Worm (Caenorhabditis elegans) whole organism, L3 larva: ENCODE measurements around the gene B0303.14.

Experiments
- R02D3.7 ChIP-seq: fragments of 150-350 bp; optimal IDR thresholded peaks from 2 replicates; lab custom pipeline; 2014; ENCODE audit warnings: missing biosample characterization, missing genetic modification characterization
- ZK546.5 ChIP-seq: sonication (generic microtip); optimal IDR thresholded peaks from 2 replicates; lab custom pipeline; 2017; ENCODE audit warnings: missing biosample characterization, missing genetic modification characterization
- aly-2 ChIP-seq: fragments of 150-350 bp; optimal IDR thresholded peaks from 2 replicates; lab custom pipeline; 2014; ENCODE audit warnings: missing biosample characterization, missing genetic modification characterization
- ama-1 ChIP-seq: fragments of 150-350 bp; optimal IDR thresholded peaks from 2 replicates; lab custom pipeline; 2018
- ceh-16 ChIP-seq: sonication (generic microtip); optimal IDR thresholded peaks from 2 replicates; lab custom pipeline; 2017; ENCODE audit warnings: missing biosample characterization, missing genetic modification characterization
- ceh-28 ChIP-seq: fragments of 150-350 bp; optimal IDR thresholded peaks from 2 replicates; lab custom pipeline; 2014; ENCODE audit warnings: missing biosample characterization, missing genetic modification reagents, missing genetic modification characterization
- ceh-82 ChIP-seq: fragments of 150-350 bp; optimal IDR thresholded peaks from 2 replicates; lab custom pipeline; 2014; ENCODE audit warnings: missing biosample characterization, missing genetic modification characterization
- ceh-9 ChIP-seq: sonication (generic microtip); optimal IDR thresholded peaks from 2 replicates; lab custom pipeline; 2018; ENCODE audit warnings: missing biosample characterization, missing genetic modification characterization
- daf-12 ChIP-seq: fragments of 150-350 bp; optimal IDR thresholded peaks from 2 replicates; lab custom pipeline; 2014; ENCODE audit warnings: missing biosample characterization, missing genetic modification reagents, missing genetic modification characterization
- egl-27 ChIP-seq: sonication (generic microtip); optimal IDR thresholded peaks from 4 replicates; lab custom pipeline; 2017; ENCODE audit warnings: missing biosample characterization, missing genetic modification reagents, missing genetic modification characterization
- egl-5 ChIP-seq: fragments of 150-350 bp; optimal IDR thresholded peaks from 2 replicates; lab custom pipeline; 2017; ENCODE audit warnings: missing biosample characterization, missing genetic modification reagents, missing genetic modification characterization, inconsistent platforms
- elt-1 ChIP-seq: fragments of 150-350 bp; optimal IDR thresholded peaks from 2 replicates; lab custom pipeline; 2014; ENCODE audit warnings: missing biosample characterization, missing genetic modification characterization
- elt-2 ChIP-seq: sonication (generic microtip); optimal IDR thresholded peaks from 2 replicates; lab custom pipeline; 2016; ENCODE audit warnings: missing genetic modification reagents, mild to moderate bottlenecking, missing genetic modification characterization, missing compliant biosample characterization
- elt-3 ChIP-seq, 3 experiments: fragments of 150-350 bp in 1 of 3; sonication (generic microtip) in 2 of 3; optimal IDR thresholded peaks; 2 replicates in 2 of 3; 4 replicates in 1 of 3; lab custom pipeline; 2014 to 2017; ENCODE audit warnings: missing biosample characterization in 3 of 3, missing genetic modification characterization in 3 of 3
- eor-1 ChIP-seq, 2 experiments: fragments of 150-350 bp; optimal IDR thresholded peaks; 2 replicates each; lab custom pipeline; 2014 to 2018; ENCODE audit warnings: missing biosample characterization in 2 of 2, missing genetic modification characterization in 2 of 2
- fkh-10 ChIP-seq: sonication (generic microtip); optimal IDR thresholded peaks from 2 replicates; lab custom pipeline; 2017; ENCODE audit warnings: missing biosample characterization, missing genetic modification reagents, missing genetic modification characterization
- fkh-2 ChIP-seq: fragments of 150-350 bp; optimal IDR thresholded peaks from 2 replicates; lab custom pipeline; 2014; ENCODE audit warnings: missing biosample characterization, missing genetic modification reagents, missing genetic modification characterization
- fos-1 ChIP-seq: fragments of 150-350 bp; optimal IDR thresholded peaks from 2 replicates; lab custom pipeline; 2014; ENCODE audit warnings: missing biosample characterization, missing genetic modification characterization
- hmg-11 ChIP-seq: sonication (generic microtip); optimal IDR thresholded peaks from 2 replicates; lab custom pipeline; 2016; ENCODE audit warnings: missing genetic modification characterization, missing compliant biosample characterization
- jun-1 ChIP-seq: fragments of 150-350 bp; optimal IDR thresholded peaks from 2 replicates; lab custom pipeline; 2014; ENCODE audit warnings: missing biosample characterization, missing genetic modification reagents, missing genetic modification characterization
- lin-15B ChIP-seq: fragments of 150-350 bp; optimal IDR thresholded peaks from 2 replicates; lab custom pipeline; 2014; ENCODE audit warnings: missing biosample characterization, missing genetic modification characterization
- lin-39 ChIP-seq: fragments of 150-350 bp; optimal IDR thresholded peaks from 2 replicates; lab custom pipeline; 2018; ENCODE audit warnings: missing biosample characterization, missing genetic modification reagents, missing genetic modification characterization
- lsy-12 ChIP-seq: sonication (generic microtip); optimal IDR thresholded peaks from 2 replicates; lab custom pipeline; 2016; ENCODE audit warnings: mild to moderate bottlenecking, missing genetic modification characterization, missing compliant biosample characterization
- mdl-1 ChIP-seq: fragments of 150-350 bp; optimal IDR thresholded peaks from 2 replicates; lab custom pipeline; 2014; ENCODE audit warnings: missing biosample characterization, missing genetic modification characterization
- mml-1 ChIP-seq: fragments of 150-350 bp; sonication (generic microtip); optimal IDR thresholded peaks from 3 replicates; lab custom pipeline; 2014; ENCODE audit warnings: missing biosample characterization, missing genetic modification characterization
- nfya-1 ChIP-seq: sonication (generic microtip); optimal IDR thresholded peaks from 2 replicates; lab custom pipeline; 2017; ENCODE audit warnings: missing genetic modification characterization, mild to moderate bottlenecking, missing compliant biosample characterization, antibody characterized with exemption, moderate library complexity; ENCODE audit not compliant: insufficient read depth
- nhr-11 ChIP-seq: fragments of 150-350 bp; optimal IDR thresholded peaks from 2 replicates; lab custom pipeline; 2014; ENCODE audit warnings: missing biosample characterization, missing genetic modification characterization
- nhr-12 ChIP-seq: fragments of 150-350 bp; optimal IDR thresholded peaks from 2 replicates; lab custom pipeline; 2014; ENCODE audit warnings: missing biosample characterization, missing genetic modification characterization
- nhr-23 ChIP-seq: fragments of 150-350 bp; optimal IDR thresholded peaks from 2 replicates; lab custom pipeline; 2014; ENCODE audit warnings: missing biosample characterization, missing genetic modification reagents, missing genetic modification characterization
- nhr-237 ChIP-seq: fragments of 150-350 bp; optimal IDR thresholded peaks from 2 replicates; lab custom pipeline; 2014; ENCODE audit warnings: missing biosample characterization, missing genetic modification characterization
- nhr-25 ChIP-seq: sonication (generic microtip); optimal IDR thresholded peaks from 2 replicates; lab custom pipeline; 2017; ENCODE audit warnings: missing biosample characterization, missing genetic modification characterization
- nhr-28 ChIP-seq: fragments of 150-350 bp; optimal IDR thresholded peaks from 2 replicates; lab custom pipeline; 2014; ENCODE audit warnings: missing biosample characterization, missing genetic modification characterization
- nhr-43 ChIP-seq: sonication (generic microtip); optimal IDR thresholded peaks from 2 replicates; lab custom pipeline; 2016; ENCODE audit warnings: mild to moderate bottlenecking, missing genetic modification characterization, missing compliant biosample characterization; ENCODE audit not compliant: poor library complexity, severe bottlenecking
- nhr-67 ChIP-seq: fragments of 150-350 bp; optimal IDR thresholded peaks from 2 replicates; lab custom pipeline; 2014; ENCODE audit warnings: missing biosample characterization, missing genetic modification characterization
- nhr-76 ChIP-seq: fragments of 150-350 bp; sonication (generic microtip); optimal IDR thresholded peaks from 5 replicates; lab custom pipeline; 2014; ENCODE audit warnings: missing biosample characterization, missing genetic modification characterization
- nhr-77 ChIP-seq: fragments of 150-350 bp; optimal IDR thresholded peaks from 2 replicates; lab custom pipeline; 2014; ENCODE audit warnings: missing biosample characterization, missing genetic modification characterization
- pha-4 ChIP-seq: fragments of 150-350 bp; optimal IDR thresholded peaks from 2 replicates; lab custom pipeline; 2014; ENCODE audit warnings: missing biosample characterization, missing genetic modification reagents, missing genetic modification characterization
- pqm-1 ChIP-seq: fragments of 150-350 bp; optimal IDR thresholded peaks from 2 replicates; lab custom pipeline; 2017; ENCODE audit warnings: missing biosample characterization, missing genetic modification characterization, inconsistent platforms
- sea-2 ChIP-seq: fragments of 150-350 bp; sonication (generic microtip); optimal IDR thresholded peaks from 4 replicates; lab custom pipeline; 2014; ENCODE audit warnings: missing biosample characterization, missing genetic modification reagents, missing genetic modification characterization
- skn-1 ChIP-seq: fragments of 150-350 bp; optimal IDR thresholded peaks from 2 replicates; lab custom pipeline; 2014; ENCODE audit warnings: missing biosample characterization, missing genetic modification characterization
- snpc-4 ChIP-seq: fragments of 150-350 bp; optimal IDR thresholded peaks from 2 replicates; lab custom pipeline; 2014; ENCODE audit warnings: missing biosample characterization, missing genetic modification characterization
- tbx-2 ChIP-seq: sonication (generic microtip); optimal IDR thresholded peaks from 2 replicates; lab custom pipeline; 2016; ENCODE audit warnings: mild to moderate bottlenecking, missing genetic modification characterization, missing compliant biosample characterization
- unc-39 ChIP-seq: sonication (generic microtip); optimal IDR thresholded peaks from 4 replicates; lab custom pipeline; 2017; ENCODE audit warnings: missing biosample characterization, missing genetic modification characterization
- unc-62 ChIP-seq: fragments of 150-350 bp; sonication (generic microtip); optimal IDR thresholded peaks from 4 replicates; lab custom pipeline; 2014; ENCODE audit warnings: missing biosample characterization, missing genetic modification reagents, missing genetic modification characterization
- zag-1 ChIP-seq: fragments of 150-350 bp; optimal IDR thresholded peaks from 2 replicates; lab custom pipeline; 2014; ENCODE audit warnings: missing biosample characterization, missing genetic modification characterization
- ztf-11 ChIP-seq: fragments of 150-350 bp; optimal IDR thresholded peaks from 2 replicates; lab custom pipeline; 2014; ENCODE audit warnings: missing biosample characterization, missing genetic modification characterization
- ztf-4 ChIP-seq: fragments of 150-350 bp; optimal IDR thresholded peaks from 2 replicates; lab custom pipeline; 2014; ENCODE audit warnings: missing biosample characterization, missing genetic modification characterization

The B0303.14 gene

DNA sequence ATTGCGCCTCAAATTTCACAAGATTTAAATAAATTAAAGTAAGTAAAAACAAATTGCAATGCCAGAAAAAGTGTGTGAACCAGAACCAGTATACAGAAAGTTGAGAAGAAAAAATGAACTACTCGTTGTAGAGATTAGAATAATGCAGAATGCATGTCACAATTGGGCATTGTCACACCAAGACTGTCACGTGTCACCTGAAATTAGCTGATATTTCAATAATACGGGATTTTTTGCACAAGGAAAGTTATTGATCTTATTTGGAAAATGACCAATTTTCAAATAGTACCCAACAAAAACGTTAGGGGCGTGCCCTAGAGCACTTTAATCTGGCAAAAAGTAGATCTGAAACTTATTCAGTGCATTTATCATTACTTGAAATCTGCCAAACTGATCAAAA lies 26.0 kb upstream of the B0303.14 start:
- TF ChIP-seq fkh-10 (GFP tag; lab: Kevin White, UChicago) (no peak), nhr-28 (tag; lab: Kevin White, UChicago) (no peak), unc-62 (GFP tag; lab: Kevin White, UChicago) (no peak), elt-2 (tag; lab: Kevin White, UChicago) (no peak), elt-1 (tag; lab: Kevin White, UChicago) (no peak), snpc-4 (tag; lab: Kevin White, UChicago) (no peak), pha-4 (tag; lab: Kevin White, UChicago) (no peak), nhr-43 (no peak), ztf-4 (tag; lab: Kevin White, UChicago) (no peak), eor-1 (tag; optimal IDR thresholded peaks at IDR 0.05; lab: Kevin White, UChicago) (no peak), unc-39 (no peak), skn-1 (tag; lab: Kevin White, UChicago) (no peak), jun-1 (tag; lab: Kevin White, UChicago) (no peak), nhr-23 (no peak), mdl-1 (no peak), egl-5 (tag; lab: Kevin White, UChicago) (no peak), nhr-67 (tag; lab: Kevin White, UChicago) (no peak), aly-2 (tag; lab: Kevin White, UChicago) (no peak), nfya-1 (tag; lab: Kevin White, UChicago) (no peak), lin-39 (no peak)

DNA sequence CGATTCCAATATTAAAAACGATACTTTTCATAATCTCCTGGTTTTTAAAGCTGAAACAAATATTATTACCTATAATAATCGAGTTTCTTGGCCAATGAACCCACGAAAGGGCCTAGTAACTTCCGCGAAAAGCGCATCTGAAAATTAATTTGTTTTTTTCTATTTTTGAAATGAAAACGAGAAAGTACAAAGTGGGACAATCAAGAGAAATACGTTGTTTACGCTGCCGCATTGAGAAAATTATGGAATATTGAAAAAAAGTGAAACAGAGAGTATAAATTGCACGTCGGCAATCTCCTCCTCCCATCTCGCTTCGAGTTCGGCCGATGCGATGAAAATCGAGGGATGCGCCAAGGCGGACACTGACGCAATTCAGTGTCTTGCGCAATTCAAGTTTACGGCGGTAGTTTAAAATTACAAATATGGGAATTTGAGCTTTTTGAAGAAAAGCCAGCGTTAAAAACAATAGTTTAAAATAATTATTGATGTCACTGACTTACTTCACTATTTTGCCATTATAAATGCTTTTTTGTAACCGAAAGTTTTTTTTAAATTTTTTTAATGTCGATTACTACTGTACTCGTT lies 25.4 kb upstream of the B0303.14 start, which contains the start of gene pdhk-2:
TSS of gene pdhk-2 (minus strand) at position 137 of the 585 bp plus-strand sequence.
- TF ChIP-seq ceh-16 (tag; lab: Kevin White, UChicago) (peak; percentile 32), ceh-9 (no peak), nhr-25 (tag; lab: Kevin White, UChicago) (peak; percentile 91), nhr-43 (peak; percentile 96), nfya-1 (tag; lab: Kevin White, UChicago) (peak; percentile 92), pha-4 (tag; lab: Kevin White, UChicago) (peak; percentile 97), R02D3.7 (tag; lab: Kevin White, UChicago) (peak; percentile 88), ztf-11 (no peak), elt-3 (tag; optimal IDR thresholded peaks at IDR 0.05; lab: Kevin White, UChicago) (no peak), ztf-4 (tag; lab: Kevin White, UChicago) (peak; percentile 40), ama-1 (lab: Kevin White, UChicago) (peak; percentile 57), nhr-23 (peak; percentile 94), sea-2 (GFP tag; lab: Kevin White, UChicago) (no peak), hmg-11 (tag; lab: Kevin White, UChicago) (peak; percentile 92), lsy-12 (tag; lab: Kevin White, UChicago) (peak; percentile 91), nhr-76 (tag; lab: Kevin White, UChicago) (no peak), daf-12 (tag; lab: Kevin White, UChicago) (no peak), nhr-67 (tag; lab: Kevin White, UChicago) (no peak), zag-1 (tag; lab: Kevin White, UChicago) (peak; percentile 10), jun-1 (tag; lab: Kevin White, UChicago) (peak; percentile 88), nhr-77 (tag; lab: Kevin White, UChicago) (peak; percentile 24), mml-1 (tag; lab: Kevin White, UChicago) (no peak), elt-1 (tag; lab: Kevin White, UChicago) (peak; percentile 72), nhr-12 (no peak), mdl-1 (peak; percentile 48), lin-39 (peak; percentile 89), eor-1 (tag; optimal IDR thresholded peaks at IDR 0.05; lab: Kevin White, UChicago) (no peak), fkh-2 (tag; lab: Kevin White, UChicago) (no peak), unc-39 (no peak), pqm-1 (tag; lab: Kevin White, UChicago) (peak; percentile 71), tbx-2 (peak; percentile 88), fkh-10 (GFP tag; lab: Kevin White, UChicago) (peak; percentile 66), ceh-28 (tag; lab: Kevin White, UChicago) (peak; percentile 82), elt-2 (tag; lab: Kevin White, UChicago) (peak; percentile 80), ZK546.5 (tag; lab: Kevin White, UChicago) (no peak), skn-1 (tag; lab: Kevin White, UChicago) (peak; percentile 95), egl-5 (tag; lab: Kevin White, UChicago) (peak; percentile 75), nhr-28 (tag; lab: Kevin White, UChicago) (peak; percentile 7), unc-62 (GFP tag; lab: Kevin White, UChicago) (peak; percentile 73), nhr-11 (tag; lab: Kevin White, UChicago) (peak; percentile 46), lin-15B (tag; lab: Kevin White, UChicago) (peak; percentile 95), snpc-4 (tag; lab: Kevin White, UChicago) (peak; percentile 79), nhr-237 (tag; lab: Kevin White, UChicago) (no peak), fos-1 (tag; lab: Kevin White, UChicago) (no peak), egl-27 (tag; lab: Kevin White, UChicago) (peak; percentile 63), ceh-82 (tag; lab: Kevin White, UChicago) (peak; percentile 78), aly-2 (tag; lab: Kevin White, UChicago) (peak; percentile 36)
